Worm (Caenorhabditis elegans): ENCODE results near the gene B0554.2.

- TF ChIP-seq him-1 (tag; optimal IDR thresholded peaks at IDR 0.05) (no peak), dao-5 (tag; optimal IDR thresholded peaks at IDR 0.05) (no peak)
Observed at ce11 chrV:438094-438493, 4.1 kb downstream of the B0554.2 start, which contains the start of gene B0554.1.

All from whole organism, L4/young adult.